Worm (Caenorhabditis elegans): ENCODE measurements around the gene trpp-3.

The trpp-3 gene

ce11 chrIII:9525252-9525651 is at the start of gene trpp-3:
Gene trpp-3, plus strand, starts transcription at chrIII:9525552.
- TF ChIP-seq sptf-2 (GFP tag; optimal IDR thresholded peaks at IDR 0.05): no peak
- TF ChIP-seq F39B2.1 (GFP tag; IDR thresholded peaks at IDR 0.05): no peak
- TF ChIP-seq ccch-3 (GFP tag; optimal IDR thresholded peaks at IDR 0.05): no peak
- TF ChIP-seq ztf-18 (tag; optimal IDR thresholded peaks at IDR 0.05): no peak
- TF ChIP-seq ztf-22 (GFP tag; optimal IDR thresholded peaks at IDR 0.05): no peak
- no peak for TF ChIP-seq ZK185.1 (tag; optimal IDR thresholded peaks at IDR 0.05; ENCODE audit: poor library complexity, severe bottlenecking)
- TF ChIP-seq F10E7.11 (tag; optimal IDR thresholded peaks at IDR 0.05): no peak
- TF ChIP-seq hlh-12 (tag; optimal IDR thresholded peaks at IDR 0.05): no peak
- no peak for TF ChIP-seq T07F8.4 (tag; optimal IDR thresholded peaks at IDR 0.05)
- TF ChIP-seq nhr-27 (tag; optimal IDR thresholded peaks at IDR 0.05): no peak
- no peak for TF ChIP-seq ceh-40 (GFP tag; IDR thresholded peaks at IDR 0.05)

DNA sequence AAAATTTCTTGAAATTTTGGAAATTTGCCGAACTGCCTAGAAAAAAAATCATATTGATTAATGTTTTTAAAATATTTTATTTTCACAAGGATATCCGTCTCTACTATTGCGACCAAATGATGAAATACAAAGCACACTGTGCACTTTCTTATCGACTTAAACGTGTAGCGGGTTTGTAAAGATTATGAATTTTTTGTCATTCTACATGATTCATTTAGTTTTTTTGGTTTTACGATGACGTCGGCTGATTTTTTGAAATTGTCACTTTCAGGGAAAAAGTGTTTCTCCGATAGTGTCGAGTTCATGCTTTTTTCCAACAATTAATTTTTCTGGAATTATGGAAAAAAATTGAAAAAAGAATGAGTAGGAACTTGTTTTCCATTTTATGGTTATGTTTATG is 48.8 kb upstream of the trpp-3 start:
- peak; percentile 53 for TF ChIP-seq nhr-80 (tag; optimal IDR thresholded peaks at IDR 0.05)
- TF ChIP-seq Y53G8AR.9 (GFP tag; conservative IDR thresholded peaks at IDR 0.05): no peak

DNA sequence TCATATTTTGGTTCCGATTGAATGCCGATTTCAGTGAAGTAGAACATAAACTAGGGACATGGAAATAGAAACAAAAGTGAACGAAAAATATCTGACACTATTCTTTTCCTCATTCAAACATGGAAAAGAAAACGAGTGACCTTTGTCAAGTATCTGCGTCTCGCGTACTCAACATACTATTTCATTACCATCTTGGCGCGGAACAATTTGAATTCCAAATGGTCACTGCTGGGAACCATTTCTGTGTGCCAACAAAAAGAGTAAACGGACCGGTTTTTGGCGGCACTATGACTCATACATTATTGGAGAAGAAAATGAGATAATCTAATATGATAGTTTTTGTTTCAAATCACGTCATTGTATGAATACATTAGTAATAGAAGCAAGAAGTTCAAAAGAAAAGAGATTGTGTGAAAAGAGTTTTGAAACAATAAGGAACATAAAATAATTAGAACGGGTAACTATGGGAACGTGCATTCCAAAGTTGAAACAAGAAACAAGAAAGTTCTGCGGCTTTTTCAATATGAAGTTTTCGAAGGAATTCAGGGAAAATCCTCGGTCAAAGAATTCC is 42.8 kb upstream of the trpp-3 start:
- TF ChIP-seq hmg-1.2 (GFP tag; IDR thresholded peaks at IDR 0.05) (no peak), nhr-27 (tag; optimal IDR thresholded peaks at IDR 0.05) (no peak), bed-1 (GFP tag; IDR thresholded peaks at IDR 0.05) (no peak), F33H1.4 (GFP tag; IDR thresholded peaks at IDR 0.05) (no peak), chd-7 (tag; optimal IDR thresholded peaks at IDR 0.05) (no peak), egl-44 (GFP tag; IDR thresholded peaks at IDR 0.05) (no peak), K12H6.12 (tag; optimal IDR thresholded peaks at IDR 0.05) (no peak), ets-4 (GFP tag; optimal IDR thresholded peaks at IDR 0.05) (no peak), zfh-2 (GFP tag; conservative IDR thresholded peaks at IDR 0.05) (no peak), zim-3 (tag; optimal IDR thresholded peaks at IDR 0.05) (no peak), F37B4.10 (GFP tag; IDR thresholded peaks at IDR 0.05) (no peak), nfya-1 (tag; optimal IDR thresholded peaks at IDR 0.05; ENCODE audit: borderline replicate concordance, insufficient read depth) (no peak)

DNA sequence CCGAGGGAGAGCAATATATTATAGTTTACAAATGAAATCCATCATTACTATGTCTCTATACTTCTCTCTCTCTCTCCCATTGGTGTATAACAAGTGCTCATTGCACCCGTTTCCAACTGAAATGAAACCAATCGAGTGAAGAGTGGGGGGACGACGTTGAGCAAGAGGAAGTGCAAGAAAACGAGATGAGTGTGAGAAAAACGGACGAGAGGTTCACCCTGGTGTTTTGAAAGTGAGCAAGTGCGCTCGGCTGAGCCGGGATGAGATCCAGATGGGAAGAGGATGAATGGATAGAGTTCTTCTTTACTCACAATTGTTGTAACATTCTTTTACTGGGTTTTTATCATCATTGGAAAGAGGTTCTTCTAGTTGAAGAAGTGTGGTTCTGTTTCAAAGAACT is 41.6 kb upstream of the trpp-3 start:
- TF ChIP-seq Y67H2A.10 (GFP tag; conservative IDR thresholded peaks at IDR 0.05) (no peak), lin-40 (tag; optimal IDR thresholded peaks at IDR 0.05) (no peak), athp-1 (tag; optimal IDR thresholded peaks at IDR 0.05) (no peak), nfya-2 (GFP tag; IDR thresholded peaks at IDR 0.05) (no peak), F55B11.4 (tag; optimal IDR thresholded peaks at IDR 0.05; ENCODE audit: borderline replicate concordance, insufficient read depth) (no peak), ztf-28 (GFP tag; IDR thresholded peaks at IDR 0.05) (no peak), ccch-3 (GFP tag; optimal IDR thresholded peaks at IDR 0.05) (no peak), D2030.7 (GFP tag; IDR thresholded peaks at IDR 0.05) (no peak), Y53G8AR.9 (GFP tag; conservative IDR thresholded peaks at IDR 0.05) (no peak), hmg-20 (GFP tag; IDR thresholded peaks at IDR 0.05) (no peak), atf-7 (tag; optimal IDR thresholded peaks at IDR 0.05) (no peak), lin-35 (GFP tag; optimal IDR thresholded peaks at IDR 0.05) (peak in 1 of 3 experiments; percentile 19), ceh-27 (GFP tag; optimal IDR thresholded peaks at IDR 0.05) (peak; percentile 20), madf-8 (GFP tag; conservative IDR thresholded peaks at IDR 0.05) (no peak), Y79H2A.3 (GFP tag; conservative IDR thresholded peaks at IDR 0.05) (no peak), snpc-1.1 (tag; optimal IDR thresholded peaks at IDR 0.05; ENCODE audit: insufficient read depth) (no peak), mcd-1 (GFP tag; IDR thresholded peaks at IDR 0.05) (0 out of 2 replicates have a peak, but pooled peaks have one; percentile 25)

Measured in whole organism, young adult.